Worm (Caenorhabditis elegans): ENCODE data around the gene str-151.

ce11 chrV:16610791-16611385 lies 34.9 kb downstream of the str-151 start, which contains the start of gene srw-54:
- no peak for TF ChIP-seq pes-1 (GFP tag; IDR thresholded peaks at IDR 0.05)
- no peak for TF ChIP-seq ama-1 (optimal IDR thresholded peaks at IDR 0.05)
- TF ChIP-seq B0310.2 (tag; optimal IDR thresholded peaks at IDR 0.05), result no peak
- TF ChIP-seq scrt-1 (GFP tag; IDR thresholded peaks at IDR 0.05), result no peak
- TF ChIP-seq hmbx-1 (tag; optimal IDR thresholded peaks at IDR 0.05), result no peak
- no peak for TF ChIP-seq hmg-4 (GFP tag; optimal IDR thresholded peaks at IDR 0.05)
- no peak for TF ChIP-seq hnd-1 (tag; optimal IDR thresholded peaks at IDR 0.05)
- TF ChIP-seq F13C5.2 (tag; optimal IDR thresholded peaks at IDR 0.05), result no peak
- no peak for TF ChIP-seq ets-7 (tag; optimal IDR thresholded peaks at IDR 0.05)
- TF ChIP-seq flt-1 (GFP tag; IDR thresholded peaks at IDR 0.05), result no peak
- TF ChIP-seq ceh-13 (GFP tag; optimal IDR thresholded peaks at IDR 0.05), result no peak
- no peak for TF ChIP-seq tra-4 (tag; optimal IDR thresholded peaks at IDR 0.05)
- no peak for TF ChIP-seq tbx-37 (GFP tag; conservative IDR thresholded peaks at IDR 0.05)

Data from whole organism, early embryonic.